Fruit fly (Drosophila melanogaster) whole organism, embryonic: ENCODE results near the gene CG12811.
A peak's percentile ranks its signal among the peaks of the same experiment; 100 is the strongest.

Source experiments
- Ada2b ChIP-seq: fragments of 200-800 bp; sonication (Bioruptor generic); IDR thresholded peaks from 2 replicates; pipeline ENCODE4 v1.3.6; 2022; ENCODE audit warnings: missing biosample characterization, missing genetic modification characterization
- Antp ChIP-seq: fragments of 200-800 bp; sonication (Bioruptor generic); optimal IDR thresholded peaks from 3 replicates; lab custom pipeline; 2016; ENCODE audit warnings: missing biosample characterization, missing genetic modification characterization
- Atf3 ChIP-seq: fragments of 200-800 bp; sonication (Bioruptor generic); optimal IDR thresholded peaks from 3 replicates; lab custom pipeline; 2016; ENCODE audit warnings: missing biosample characterization, missing genetic modification characterization
- BEAF-32 ChIP-seq: fragments of 200-800 bp; sonication (Bioruptor generic); optimal IDR thresholded peaks from 3 replicates; lab custom pipeline; 2017; ENCODE audit warnings: missing biosample characterization, missing genetic modification characterization, mild to moderate bottlenecking, moderate library complexity, missing genetic modification reagents
- CG1024 ChIP-seq: fragments of 200-800 bp; sonication (Bioruptor generic); IDR thresholded peaks from 2 replicates; pipeline ENCODE4 v1.3.6; 2022; ENCODE audit warnings: missing biosample characterization, missing genetic modification characterization
- CG10979 ChIP-seq: fragments of 200-800 bp; sonication (Bioruptor generic); optimal IDR thresholded peaks from 2 replicates; lab custom pipeline; 2018; ENCODE audit warnings: missing biosample characterization, mild to moderate bottlenecking, missing genetic modification characterization, moderate library complexity
- CG11504 ChIP-seq: fragments of 200-800 bp; sonication (Bioruptor generic); optimal IDR thresholded peaks from 3 replicates; lab custom pipeline; 2019; ENCODE audit warnings: missing biosample characterization, mild to moderate bottlenecking, missing genetic modification characterization, moderate library complexity
- CG11696 ChIP-seq: fragments of 200-800 bp; sonication (Bioruptor generic); IDR thresholded peaks from 2 replicates; pipeline ENCODE4 v1.3.6; 2022; ENCODE audit warnings: missing biosample characterization, missing genetic modification characterization
- CG12155 ChIP-seq: fragments of 200-800 bp; sonication (Bioruptor generic); optimal IDR thresholded peaks from 3 replicates; lab custom pipeline; 2016; ENCODE audit warnings: missing biosample characterization, missing genetic modification characterization
- CG13624 ChIP-seq: fragments of 200-800 bp; sonication (Bioruptor generic); optimal IDR thresholded peaks from 2 replicates; lab custom pipeline; 2016; ENCODE audit warnings: missing biosample characterization, missing genetic modification characterization
- CG13894 ChIP-seq: fragments of 200-800 bp; sonication (Bioruptor generic); optimal IDR thresholded peaks from 3 replicates; lab custom pipeline; 2018; ENCODE audit warnings: missing biosample characterization, mild to moderate bottlenecking, missing genetic modification characterization, moderate library complexity
- CG14710 ChIP-seq: fragments of 200-800 bp; sonication (Bioruptor generic); optimal IDR thresholded peaks from 3 replicates; lab custom pipeline; 2019; ENCODE audit warnings: missing biosample characterization, mild to moderate bottlenecking, missing genetic modification characterization, moderate library complexity
- CG1529 ChIP-seq: fragments of 200-800 bp; sonication (Bioruptor generic); optimal IDR thresholded peaks from 3 replicates; lab custom pipeline; 2018; ENCODE audit warnings: missing biosample characterization, missing genetic modification characterization
- CG1647 ChIP-seq: fragments of 200-800 bp; sonication (Bioruptor generic); optimal IDR thresholded peaks from 3 replicates; lab custom pipeline; 2016; ENCODE audit warnings: missing biosample characterization, missing genetic modification characterization
- CG1832 ChIP-seq: fragments of 200-800 bp; sonication (Bioruptor generic); optimal IDR thresholded peaks from 2 replicates; lab custom pipeline; 2017; ENCODE audit warnings: missing biosample characterization, mild to moderate bottlenecking, missing genetic modification characterization, inconsistent platforms
- CG18476 ChIP-seq: fragments of 200-800 bp; sonication (Bioruptor generic); optimal IDR thresholded peaks from 2 replicates; lab custom pipeline; 2016; ENCODE audit warnings: missing biosample characterization, mild to moderate bottlenecking, missing genetic modification characterization
- CG2199 ChIP-seq: fragments of 200-800 bp; sonication (Bioruptor generic); IDR thresholded peaks from 3 replicates; pipeline ENCODE4 v1.3.6; 2022; ENCODE audit warnings: missing biosample characterization, missing genetic modification characterization
- CG3163 ChIP-seq: fragments of 200-800 bp; sonication (Bioruptor generic); optimal IDR thresholded peaks from 3 replicates; lab custom pipeline; 2016; ENCODE audit warnings: missing biosample characterization, missing genetic modification characterization
- CG32772 ChIP-seq: fragments of 200-800 bp; sonication (Bioruptor generic); IDR thresholded peaks from 2 replicates; pipeline ENCODE4 v1.3.6; 2022; ENCODE audit warnings: missing biosample characterization, missing genetic modification characterization
- CG3838 ChIP-seq: fragments of 200-800 bp; sonication (Bioruptor generic); optimal IDR thresholded peaks from 3 replicates; lab custom pipeline; 2016; ENCODE audit warnings: missing biosample characterization, missing genetic modification characterization
- CG42726 ChIP-seq: fragments of 200-800 bp; sonication (Bioruptor generic); IDR thresholded peaks from 2 replicates; pipeline ENCODE4 v1.3.6; 2022; ENCODE audit warnings: missing biosample characterization, missing genetic modification characterization; ENCODE audit not compliant: partially characterized antibody
- CG4404 ChIP-seq: fragments of 200-800 bp; sonication (Bioruptor generic); IDR thresholded peaks from 2 replicates; pipeline ENCODE4 v1.3.6; 2022; ENCODE audit warnings: missing biosample characterization, missing genetic modification characterization
- CG5180 ChIP-seq: fragments of 200-800 bp; sonication (Bioruptor generic); optimal IDR thresholded peaks from 3 replicates; lab custom pipeline; 2017; ENCODE audit warnings: missing biosample characterization, missing genetic modification characterization, mild to moderate bottlenecking, moderate library complexity, missing genetic modification reagents
- CG7556 ChIP-seq: fragments of 200-800 bp; sonication (Bioruptor generic); optimal IDR thresholded peaks from 2 replicates; lab custom pipeline; 2017; ENCODE audit warnings: missing biosample characterization, mild to moderate bottlenecking, missing genetic modification characterization
- CG8281 ChIP-seq: fragments of 200-800 bp; sonication (Bioruptor generic); optimal IDR thresholded peaks from 2 replicates; lab custom pipeline; 2018; ENCODE audit warnings: missing biosample characterization, mild to moderate bottlenecking, missing genetic modification characterization, moderate library complexity
- CG8388 ChIP-seq: fragments of 200-800 bp; sonication (Bioruptor generic); optimal IDR thresholded peaks from 2 replicates; lab custom pipeline; 2019; ENCODE audit warnings: missing biosample characterization, mild to moderate bottlenecking, missing genetic modification characterization, moderate library complexity
- CG9609 ChIP-seq: fragments of 200-800 bp; sonication (Bioruptor generic); optimal IDR thresholded peaks from 3 replicates; lab custom pipeline; 2016; ENCODE audit warnings: missing biosample characterization, missing genetic modification characterization
- Camta ChIP-seq: fragments of 200-800 bp; sonication (Bioruptor generic); optimal IDR thresholded peaks from 2 replicates; lab custom pipeline; 2016; ENCODE audit warnings: missing biosample characterization, missing genetic modification characterization
- Chrac-16 ChIP-seq: fragments of 200-800 bp; sonication (Bioruptor generic); optimal IDR thresholded peaks from 3 replicates; lab custom pipeline; 2016; ENCODE audit warnings: missing biosample characterization, missing genetic modification characterization
- Dp ChIP-seq: fragments of 200-800 bp; sonication (Bioruptor generic); optimal IDR thresholded peaks from 2 replicates; lab custom pipeline; 2018; ENCODE audit warnings: missing biosample characterization, mild to moderate bottlenecking, missing genetic modification characterization, moderate library complexity
- HmgD ChIP-seq: fragments of 200-800 bp; sonication (Bioruptor generic); optimal IDR thresholded peaks from 3 replicates; lab custom pipeline; 2016; ENCODE audit warnings: missing biosample characterization, missing genetic modification characterization
- MBD-R2 ChIP-seq: fragments of 200-800 bp; sonication (Bioruptor generic); IDR thresholded peaks from 2 replicates; pipeline ENCODE4 v1.3.6; 2022; ENCODE audit warnings: missing biosample characterization, missing genetic modification characterization
- Max ChIP-seq: fragments of 200-800 bp; sonication (Bioruptor generic); optimal IDR thresholded peaks from 2 replicates; lab custom pipeline; 2016; ENCODE audit warnings: missing biosample characterization, mild to moderate bottlenecking, missing genetic modification characterization
- Vsx1 ChIP-seq: fragments of 200-800 bp; sonication (Bioruptor generic); optimal IDR thresholded peaks from 2 replicates; lab custom pipeline; 2017; ENCODE audit warnings: missing biosample characterization, mild to moderate bottlenecking, missing genetic modification characterization, missing genetic modification reagents
- aop ChIP-seq: fragments of 200-800 bp; sonication (Bioruptor generic); IDR thresholded peaks from 2 replicates; pipeline ENCODE4 v1.3.6; 2022; ENCODE audit warnings: missing biosample characterization, missing genetic modification characterization
- cg ChIP-seq: fragments of 200-800 bp; sonication (Bioruptor generic); optimal IDR thresholded peaks from 3 replicates; lab custom pipeline; 2019; ENCODE audit warnings: missing biosample characterization, mild to moderate bottlenecking, missing genetic modification characterization, moderate library complexity
- eve ChIP-seq, 2 experiments: fragments of >200 bp; optimal IDR thresholded peaks; 2 replicates each; lab custom pipeline; 2017; ENCODE audit warnings: missing biosample characterization in 2 of 2, missing genetic modification characterization in 2 of 2
- gsb ChIP-seq: fragments of 200-800 bp; sonication (Bioruptor generic); IDR thresholded peaks from 2 replicates; pipeline ENCODE4 v1.3.6; 2022; ENCODE audit warnings: missing biosample characterization, missing genetic modification characterization
- jigr1 ChIP-seq: fragments of 200-800 bp; sonication (Bioruptor generic); IDR thresholded peaks from 3 replicates; pipeline ENCODE4 v1.3.6; 2022; ENCODE audit warnings: missing biosample characterization, missing genetic modification characterization
- lbe ChIP-seq: fragments of 200-800 bp; sonication (Bioruptor generic); optimal IDR thresholded peaks from 2 replicates; lab custom pipeline; 2016; ENCODE audit warnings: missing biosample characterization, mild to moderate bottlenecking, missing genetic modification characterization
- nau ChIP-seq: fragments of 200-800 bp; sonication (Bioruptor generic); optimal IDR thresholded peaks from 3 replicates; lab custom pipeline; 2017; ENCODE audit warnings: missing biosample characterization, mild to moderate bottlenecking, missing genetic modification characterization, missing genetic modification reagents
- pb ChIP-seq: fragments of 200-800 bp; sonication (Bioruptor generic); optimal IDR thresholded peaks from 3 replicates; lab custom pipeline; 2016; ENCODE audit warnings: missing biosample characterization, missing genetic modification characterization
- pfk ChIP-seq: fragments of 200-800 bp; sonication (Bioruptor generic); optimal IDR thresholded peaks from 2 replicates; lab custom pipeline; 2018; ENCODE audit warnings: missing biosample characterization, mild to moderate bottlenecking, missing genetic modification characterization, moderate library complexity
- pho ChIP-seq: fragments of 200-800 bp; sonication (Bioruptor generic); optimal IDR thresholded peaks from 2 replicates; lab custom pipeline; 2016; ENCODE audit warnings: missing biosample characterization, missing genetic modification characterization
- pros ChIP-seq: fragments of 200-800 bp; sonication (Bioruptor generic); optimal IDR thresholded peaks from 3 replicates; lab custom pipeline; 2019; ENCODE audit warnings: missing biosample characterization, mild to moderate bottlenecking, missing genetic modification characterization, moderate library complexity
- run ChIP-seq: fragments of 200-800 bp; sonication (Bioruptor generic); optimal IDR thresholded peaks from 3 replicates; lab custom pipeline; 2018; ENCODE audit warnings: missing biosample characterization, mild to moderate bottlenecking, missing genetic modification characterization
- stwl ChIP-seq: fragments of 200-800 bp; sonication (Bioruptor generic); optimal IDR thresholded peaks from 3 replicates; lab custom pipeline; 2018; ENCODE audit warnings: missing biosample characterization, mild to moderate bottlenecking, missing genetic modification characterization, moderate library complexity
- tap ChIP-seq: fragments of 200-800 bp; optimal IDR thresholded peaks from 3 replicates; lab custom pipeline; 2019; ENCODE audit warnings: missing biosample characterization, mild to moderate bottlenecking, missing genetic modification characterization, moderate library complexity
- tio ChIP-seq: fragments of 200-800 bp; sonication (Bioruptor generic); optimal IDR thresholded peaks from 2 replicates; lab custom pipeline; 2017; ENCODE audit warnings: missing biosample characterization, missing genetic modification characterization, inconsistent platforms
- yki ChIP-seq: fragments of >200 bp; optimal IDR thresholded peaks from 3 replicates; lab custom pipeline; 2018

The CG12811 gene

dm6 chr3R:10042664-10043372, 5.8 kb downstream of the CG12811 start, which contains the start of the genes Mical and CG3909 (continued):
- TF ChIP-seq CG10979 (peak; percentile 78), Chrac-16 (peak; percentile 82), CG1529 (GFP tag; lab: Kevin White, UChicago) (peak; percentile 15), CG42726 (GFP tag; lab: Robert Waterston, UW) (peak; percentile 51; the same call in 1 of the 2 replicates), CG11696 (GFP tag; lab: Robert Waterston, UW) (peak; percentile 75), CG2199 (peak; percentile 57; the same call in 1 of the 3 replicates), CG9609 (GFP tag; lab: Kevin White, UChicago) (no peak), CG8281 (tag; lab: Kevin White, UChicago) (peak; percentile 41), Vsx1 (GFP tag; lab: Kevin White, UChicago) (peak; percentile 96), Max (GFP tag; lab: Kevin White, UChicago) (peak; percentile 31), CG11504 (peak; percentile 87), CG1647 (GFP tag; lab: Kevin White, UChicago) (no peak), CG13624 (peak; percentile 27), gsb (GFP tag; lab: Robert Waterston, UW) (peak; percentile 76), pb (no peak), CG8388 (GFP tag; lab: Kevin White, UChicago) (peak; percentile 96), CG3838 (GFP tag; lab: Kevin White, UChicago) (peak; percentile 6), nau (GFP tag; lab: Kevin White, UChicago) (peak; percentile 20), Atf3 (no peak), Dp (GFP tag; lab: Kevin White, UChicago) (peak; percentile 34), pho (peak; percentile 51), pros (GFP tag; lab: Kevin White, UChicago) (no peak), Antp (peak; percentile 31), eve (GFP tag; optimal IDR thresholded peaks at IDR 0.05; lab: Kevin White, UChicago) (no peak), CG32772 (GFP tag; lab: Robert Waterston, UW) (peak; percentile 88), stwl (tag; lab: Kevin White, UChicago) (peak; percentile 61), CG5180 (peak; percentile 32), BEAF-32 (GFP tag; lab: Kevin White, UChicago) (peak; percentile 28), CG7556 (GFP tag; lab: Kevin White, UChicago) (peak; percentile 86), tap (tag; lab: Kevin White, UChicago) (peak; percentile 85), CG13894 (peak; percentile 87), CG4404 (GFP tag; lab: Robert Waterston, UW) (peak; percentile 52; the same call in 1 of the 2 replicates), pfk (GFP tag; lab: Kevin White, UChicago) (no peak), run (tag; lab: Kevin White, UChicago) (peak; percentile 63), CG18476 (GFP tag; lab: Kevin White, UChicago) (peak; percentile 45), MBD-R2 (GFP tag; lab: Robert Waterston, UW) (peak; percentile 91), lbe (peak; percentile 14), HmgD (GFP tag; lab: Kevin White, UChicago) (no peak), CG12155 (GFP tag; lab: Kevin White, UChicago) (peak; percentile 81), yki (lab: Kevin White, UChicago) (no peak), jigr1 (peak; percentile 50; the same call in 2 of the 3 replicates), aop (GFP tag; lab: Robert Waterston, UW) (peak; percentile 43; the same call in 1 of the 2 replicates), cg (GFP tag; lab: Kevin White, UChicago) (peak; percentile 52), CG3163 (GFP tag; lab: Kevin White, UChicago) (no peak), CG14710 (tag; lab: Kevin White, UChicago) (peak; percentile 89), CG1832 (GFP tag; lab: Kevin White, UChicago) (no peak), tio (GFP tag; lab: Kevin White, UChicago) (peak; percentile 67), CG1024 (GFP tag; lab: Robert Waterston, UW) (peak; percentile 76), Ada2b (GFP tag; lab: Robert Waterston, UW) (peak; percentile 88), Camta (GFP tag; lab: Kevin White, UChicago) (no peak)
